Worm (Caenorhabditis elegans) whole organism, mixed stage, embryonic: ENCODE measurements around the gene T20G5.9.

Experiments used
- M03D4.4 ChIP-seq: sonication (generic microtip); optimal IDR thresholded peaks from 2 replicates; lab custom pipeline; 2017; ENCODE audit warnings: mild to moderate bottlenecking, missing genetic modification characterization, missing compliant biosample characterization
- mab-5 ChIP-seq: fragments of 150-350 bp; optimal IDR thresholded peaks from 2 replicates; lab custom pipeline; 2014; ENCODE audit warnings: missing biosample characterization, missing genetic modification characterization
- mep-1 ChIP-seq: fragments of 150-350 bp; optimal IDR thresholded peaks from 2 replicates; lab custom pipeline; 2017; ENCODE audit warnings: missing biosample characterization, missing genetic modification reagents, missing genetic modification characterization, inconsistent platforms
- nhr-12 ChIP-seq: fragments of 150-350 bp; optimal IDR thresholded peaks from 2 replicates; lab custom pipeline; 2014; ENCODE audit warnings: missing biosample characterization, missing genetic modification characterization
- pha-4 ChIP-seq: fragments of 150-350 bp; optimal IDR thresholded peaks from 2 replicates; lab custom pipeline; 2018; ENCODE audit warnings: missing biosample characterization, missing genetic modification reagents, missing genetic modification characterization
- tbx-8 ChIP-seq: fragments of 200-800 bp; sonication (Bioruptor generic); optimal IDR thresholded peaks from 2 replicates; lab custom pipeline; 2018; ENCODE audit warnings: mild to moderate bottlenecking, missing genetic modification characterization, moderate library complexity, missing compliant biosample characterization
- unc-62 ChIP-seq: fragments of 150-350 bp; optimal IDR thresholded peaks from 2 replicates; lab custom pipeline; 2014; ENCODE audit warnings: missing biosample characterization, missing genetic modification reagents, missing genetic modification characterization
- zip-8 ChIP-seq: fragments of 150-350 bp; optimal IDR thresholded peaks from 2 replicates; lab custom pipeline; 2014; ENCODE audit warnings: missing biosample characterization, missing genetic modification characterization

T20G5.9 gene

DNA sequence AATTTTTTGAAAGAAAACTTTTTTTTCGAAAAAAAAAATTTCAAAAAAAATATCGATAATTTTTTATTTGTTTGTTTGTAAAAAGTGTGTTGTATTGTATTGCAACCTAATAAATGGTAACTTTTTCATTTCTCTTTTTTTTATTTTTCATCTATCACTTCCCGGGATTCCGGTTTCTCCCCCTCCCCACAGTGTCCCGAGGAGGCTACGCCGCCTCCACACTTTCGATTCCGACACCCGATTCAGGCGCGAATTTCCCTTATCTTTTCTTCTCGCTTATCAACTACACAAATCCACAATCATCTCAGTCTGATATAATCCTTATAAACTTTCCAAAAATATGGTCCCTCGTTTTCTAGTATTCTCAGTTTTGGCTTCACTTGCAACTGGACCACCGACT is 44.9 kb downstream of the T20G5.9 start, which contains the start of gene R01H10.4:
R01H10.4 (plus strand) TSS at position 236 of the 400 bp plus-strand sequence.
- TF ChIP-seq nhr-12 (tag; lab: Kevin White, UChicago) (no peak), unc-62 (GFP tag; lab: Kevin White, UChicago) (no peak), M03D4.4 (tag; lab: Kevin White, UChicago) (no peak)

- TF ChIP-seq tbx-8 (GFP tag; lab: Kevin White, UChicago) (no peak), mab-5 (tag; lab: Kevin White, UChicago) (no peak), zip-8 (no peak), mep-1 (tag; lab: Kevin White, UChicago) (no peak), pha-4 (tag; lab: Kevin White, UChicago) (no peak)
Measured at ce11 chrIII:10258641-10259040, 49.0 kb downstream of the T20G5.9 start, which contains the start of gene rip-1. Gene rip-1 (minus strand): TSS chrIII:10258741.
